Worm (Caenorhabditis elegans) whole organism, young adult: ENCODE results near the gene hsp-12.2.

Experiments
- ceh-91 ChIP-seq: fragments of 200-800 bp; sonication (Bioruptor generic); IDR thresholded peaks from 2 replicates; pipeline ENCODE4 v1.3.6; 2022; ENCODE audit warnings: missing genetic modification reagents, missing genetic modification characterization, missing compliant biosample characterization
- lag-1 ChIP-seq: fragments of 200-800 bp; sonication (Bioruptor generic); IDR thresholded peaks from 2 replicates; pipeline ENCODE4 v1.3.6; 2022; ENCODE audit warnings: missing genetic modification reagents, missing genetic modification characterization, missing compliant biosample characterization
- nhr-90 ChIP-seq: sonication (generic microtip); optimal IDR thresholded peaks from 2 replicates; lab custom pipeline; 2016; ENCODE audit warnings: missing genotype, mild to moderate bottlenecking, missing genetic modification characterization, missing compliant biosample characterization
- pbrm-1 ChIP-seq: fragments of 200-800 bp; sonication (Bioruptor generic); IDR thresholded peaks from 2 replicates; pipeline ENCODE4 v1.3.6; 2022; ENCODE audit warnings: missing genetic modification reagents, missing genetic modification characterization, missing compliant biosample characterization
- pha-4 ChIP-seq: fragments of 150-350 bp; sonication (generic microtip); optimal IDR thresholded peaks from 2 replicates; lab custom pipeline; 2014; ENCODE audit warnings: missing biosample characterization, missing genetic modification reagents, missing genetic modification characterization
- rcor-1 ChIP-seq: fragments of 200-800 bp; sonication (Bioruptor generic); IDR thresholded peaks from 2 replicates; pipeline ENCODE4 v1.3.6; 2022; ENCODE audit warnings: missing genetic modification reagents, missing genetic modification characterization, missing compliant biosample characterization
- snpc-3.4 ChIP-seq: sonication (generic microtip); optimal IDR thresholded peaks from 2 replicates; lab custom pipeline; 2017; ENCODE audit warnings: missing genetic modification characterization, mild to moderate bottlenecking, missing compliant biosample characterization, antibody characterized with exemption, moderate library complexity, missing genotype, missing genetic modification reagents
- tbx-9 ChIP-seq: sonication (generic microtip); optimal IDR thresholded peaks from 2 replicates; lab custom pipeline; 2016; ENCODE audit warnings: borderline replicate concordance, missing genetic modification characterization, inconsistent platforms, missing compliant biosample characterization
- ztf-26 ChIP-seq: sonication (generic microtip); optimal IDR thresholded peaks from 2 replicates; lab custom pipeline; 2017; ENCODE audit warnings: missing genetic modification characterization, missing compliant biosample characterization

ce11 chrIII:8144574-8145065, 6.7 kb downstream of the hsp-12.2 start, which contains the start of the genes C14B9.8 and mrpl-18:
- TF ChIP-seq nhr-90, result no peak
- TF ChIP-seq pbrm-1, result no peak
- no peak for TF ChIP-seq lag-1 (GFP tag; lab: Robert Waterston, UW)
- no peak for TF ChIP-seq snpc-3.4
- TF ChIP-seq pha-4 (tag; lab: Kevin White, UChicago), result no peak
- TF ChIP-seq ztf-26 (tag; lab: Kevin White, UChicago), result no peak
- no peak for TF ChIP-seq ceh-91 (GFP tag; lab: Robert Waterston, UW)
- no peak for TF ChIP-seq tbx-9 (tag; lab: Kevin White, UChicago)
- TF ChIP-seq rcor-1 (GFP tag; lab: Robert Waterston, UW), result peak; percentile 51; the same call in 1 of the 2 replicates
